Worm (Caenorhabditis elegans) whole organism, L2 larva: Measurements from ENCODE around the gene clc-13.

Experiments
- F13H6.1 ChIP-seq: sonication (generic microtip); optimal IDR thresholded peaks from 2 replicates; lab custom pipeline; 2016; ENCODE audit warnings: missing genetic modification characterization, missing compliant biosample characterization
- Y55F3AM.14 ChIP-seq: fragments of 200-800 bp; sonication (Bioruptor generic); optimal IDR thresholded peaks from 2 replicates; lab custom pipeline; 2018; ENCODE audit warnings: mild to moderate bottlenecking, missing genetic modification characterization, missing compliant biosample characterization
- alr-1 ChIP-seq: fragments of 150-350 bp; optimal IDR thresholded peaks from 2 replicates; lab custom pipeline; 2014; ENCODE audit warnings: missing biosample characterization, missing genetic modification characterization
- aly-2 ChIP-seq: fragments of 150-350 bp; optimal IDR thresholded peaks from 2 replicates; lab custom pipeline; 2014; ENCODE audit warnings: missing biosample characterization, missing genetic modification characterization
- ama-1 ChIP-seq: fragments of 150-350 bp; optimal IDR thresholded peaks from 2 replicates; lab custom pipeline; 2018; ENCODE audit warnings: inconsistent platforms
- blmp-1 ChIP-seq: sonication (generic microtip); optimal IDR thresholded peaks from 2 replicates; lab custom pipeline; 2017; ENCODE audit warnings: missing genetic modification characterization, mild to moderate bottlenecking, missing compliant biosample characterization, antibody characterized with exemption, moderate library complexity; ENCODE audit not compliant: insufficient read depth
- ceh-16 ChIP-seq: fragments of 150-350 bp; optimal IDR thresholded peaks from 2 replicates; lab custom pipeline; 2014; ENCODE audit warnings: missing biosample characterization, missing genetic modification characterization
- ceh-82 ChIP-seq: fragments of 150-350 bp; optimal IDR thresholded peaks from 2 replicates; lab custom pipeline; 2014; ENCODE audit warnings: missing biosample characterization, missing genetic modification characterization
- crh-2 ChIP-seq: sonication (generic microtip); optimal IDR thresholded peaks from 2 replicates; lab custom pipeline; 2017; ENCODE audit warnings: missing biosample characterization, missing genetic modification characterization
- dmd-4 ChIP-seq: sonication (generic microtip); optimal IDR thresholded peaks from 2 replicates; lab custom pipeline; 2017; ENCODE audit warnings: missing biosample characterization, missing genetic modification characterization
- egl-27 ChIP-seq: sonication (generic microtip); optimal IDR thresholded peaks from 3 replicates; lab custom pipeline; 2017; ENCODE audit warnings: missing biosample characterization, missing genetic modification reagents, missing genetic modification characterization
- elt-3 ChIP-seq: sonication (generic microtip); optimal IDR thresholded peaks from 2 replicates; lab custom pipeline; 2017; ENCODE audit warnings: missing biosample characterization, missing genetic modification characterization
- fos-1 ChIP-seq: fragments of 150-350 bp; optimal IDR thresholded peaks from 2 replicates; lab custom pipeline; 2014; ENCODE audit warnings: missing biosample characterization, missing genetic modification characterization
- gmeb-1 ChIP-seq: fragments of 150-350 bp; optimal IDR thresholded peaks from 2 replicates; lab custom pipeline; 2014; ENCODE audit warnings: missing biosample characterization, missing genetic modification characterization
- lin-11 ChIP-seq: fragments of 150-350 bp; sonication (generic microtip); optimal IDR thresholded peaks from 2 replicates; lab custom pipeline; 2014; ENCODE audit warnings: missing biosample characterization, missing genetic modification characterization, inconsistent platforms, mixed read lengths
- lin-13 ChIP-seq: fragments of 150-350 bp; optimal IDR thresholded peaks from 2 replicates; lab custom pipeline; 2014; ENCODE audit warnings: missing biosample characterization, missing genetic modification reagents, missing genetic modification characterization
- lin-39 ChIP-seq: fragments of 150-350 bp; optimal IDR thresholded peaks from 2 replicates; lab custom pipeline; 2014; ENCODE audit warnings: missing biosample characterization, missing genetic modification reagents, missing genetic modification characterization
- mbf-1 ChIP-seq: sonication (generic microtip); optimal IDR thresholded peaks from 2 replicates; lab custom pipeline; 2017; ENCODE audit warnings: missing biosample characterization, missing genetic modification characterization
- mdl-1 ChIP-seq, 2 experiments: fragments of 150-350 bp in 1 of 2; sonication (generic microtip) in 1 of 2; optimal IDR thresholded peaks; 2 replicates each; lab custom pipeline; 2017; ENCODE audit warnings: missing biosample characterization in 2 of 2, missing genetic modification characterization in 2 of 2
- nhr-11 ChIP-seq: fragments of 150-350 bp; optimal IDR thresholded peaks from 2 replicates; lab custom pipeline; 2014; ENCODE audit warnings: missing biosample characterization, missing genetic modification characterization
- nhr-129 ChIP-seq: fragments of 150-350 bp; optimal IDR thresholded peaks from 2 replicates; lab custom pipeline; 2014; ENCODE audit warnings: missing biosample characterization, missing genetic modification characterization
- nhr-23 ChIP-seq: fragments of 150-350 bp; optimal IDR thresholded peaks from 2 replicates; lab custom pipeline; 2014; ENCODE audit warnings: missing biosample characterization, missing genetic modification reagents, missing genetic modification characterization
- nhr-237 ChIP-seq: fragments of 150-350 bp; optimal IDR thresholded peaks from 2 replicates; lab custom pipeline; 2014; ENCODE audit warnings: missing biosample characterization, missing genetic modification characterization
- nhr-25 ChIP-seq: fragments of 150-350 bp; sonication (generic microtip); optimal IDR thresholded peaks from 3 replicates; lab custom pipeline; 2014; ENCODE audit warnings: missing biosample characterization, missing genetic modification characterization
- nhr-6 ChIP-seq: fragments of 150-350 bp; optimal IDR thresholded peaks from 2 replicates; lab custom pipeline; 2014; ENCODE audit warnings: missing biosample characterization, missing genetic modification characterization
- nhr-77 ChIP-seq: fragments of 150-350 bp; optimal IDR thresholded peaks from 2 replicates; lab custom pipeline; 2014; ENCODE audit warnings: missing biosample characterization, missing genetic modification characterization
- peb-1 ChIP-seq: fragments of 150-350 bp; optimal IDR thresholded peaks from 2 replicates; lab custom pipeline; 2014; ENCODE audit warnings: missing biosample characterization, missing genetic modification characterization
- skn-1 ChIP-seq: sonication (generic microtip); optimal IDR thresholded peaks from 2 replicates; lab custom pipeline; 2017; ENCODE audit warnings: missing biosample characterization, missing genetic modification characterization
- sma-9 ChIP-seq, 2 experiments: fragments of 150-350 bp in 1 of 2; sonication (generic microtip) in 1 of 2; optimal IDR thresholded peaks; 2 replicates each; lab custom pipeline; 2014 to 2016; ENCODE audit warnings: missing genetic modification characterization in 2 of 2, mild to moderate bottlenecking in 1 of 2, missing biosample characterization in 1 of 2, missing compliant biosample characterization in 1 of 2, missing genetic modification reagents in 1 of 2, moderate library complexity in 1 of 2
- unc-39 ChIP-seq: fragments of 150-350 bp; optimal IDR thresholded peaks from 2 replicates; lab custom pipeline; 2014; ENCODE audit warnings: missing biosample characterization, missing genetic modification characterization
- unc-55 ChIP-seq: fragments of 150-350 bp; sonication (generic microtip); optimal IDR thresholded peaks from 3 replicates; lab custom pipeline; 2014; ENCODE audit warnings: missing biosample characterization, missing genetic modification reagents, missing genetic modification characterization
- zag-1 ChIP-seq: fragments of 150-350 bp; optimal IDR thresholded peaks from 2 replicates; lab custom pipeline; 2014; ENCODE audit warnings: missing biosample characterization, missing genetic modification characterization
- ztf-1 ChIP-seq: fragments of 200-800 bp; sonication (Bioruptor generic); conservative IDR thresholded peaks from 2 replicates; pipeline ENCODE4 v1.3.6; 2022; ENCODE audit warnings: missing genetic modification characterization, missing compliant biosample characterization
- ztf-11 ChIP-seq: sonication (generic microtip); optimal IDR thresholded peaks from 2 replicates; lab custom pipeline; 2017; ENCODE audit warnings: missing biosample characterization, missing genetic modification characterization

Gene clc-13

DNA sequence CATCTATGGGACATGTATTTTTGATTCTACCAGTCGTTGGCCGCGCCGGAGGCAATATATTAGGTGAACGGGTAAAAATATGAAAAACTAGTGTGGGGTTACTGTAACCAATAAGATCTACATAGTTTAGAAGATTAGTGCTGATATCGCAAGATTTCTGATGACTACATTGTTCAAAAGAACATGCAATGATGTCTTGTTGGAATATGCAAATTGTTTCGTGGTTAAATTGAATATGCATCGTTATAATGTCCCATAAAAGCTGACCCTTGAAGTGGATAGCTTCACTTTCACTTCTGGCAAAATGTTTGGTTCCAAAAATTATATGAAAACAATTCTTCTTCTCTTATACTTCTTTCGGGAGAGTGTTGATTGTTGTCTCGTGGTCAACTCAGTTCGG, 30.3 kb downstream of the clc-13 start, which contains the start of gene F28B1.2:
TSS of gene F28B1.2 (plus strand) at position 301 of the 400 bp plus-strand sequence.
- TF ChIP-seq F13H6.1 (no peak), nhr-77 (no peak), mdl-1 (tag; optimal IDR thresholded peaks at IDR 0.05; lab: Kevin White, UChicago) (no peak), alr-1 (tag; lab: Kevin White, UChicago) (no peak), egl-27 (tag; lab: Kevin White, UChicago) (no peak), ceh-16 (tag; lab: Kevin White, UChicago) (no peak), nhr-23 (no peak), nhr-11 (tag; lab: Kevin White, UChicago) (no peak), nhr-6 (tag; lab: Kevin White, UChicago) (no peak), ama-1 (lab: Kevin White, UChicago) (no peak), mbf-1 (tag; lab: Kevin White, UChicago) (no peak), nhr-237 (tag; lab: Kevin White, UChicago) (no peak), ceh-82 (no peak), unc-39 (tag; lab: Kevin White, UChicago) (no peak)

DNA sequence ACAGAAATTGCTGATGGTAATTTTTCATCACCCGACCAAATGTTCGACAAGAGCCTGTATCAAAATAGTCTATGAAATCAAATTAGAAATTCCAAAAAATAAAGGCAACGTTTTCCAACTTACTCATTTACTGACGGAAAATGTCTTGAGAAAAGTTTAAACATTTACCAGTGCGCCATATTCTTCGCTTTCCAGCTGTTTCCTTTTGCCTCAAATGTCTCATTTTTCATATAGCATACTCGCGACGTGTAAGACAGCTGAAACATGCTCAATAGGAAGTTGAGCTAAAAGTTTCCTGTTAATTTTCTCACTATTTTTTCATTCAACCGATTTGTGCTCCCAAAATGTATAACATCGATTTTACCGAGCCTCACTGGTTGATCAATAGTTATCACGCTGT, 45.8 kb downstream of the clc-13 start, which contains the start of gene sri-66:
TSS of gene sri-66 (plus strand) at position 301 of the 400 bp plus-strand sequence.
- TF ChIP-seq nhr-25 (tag; lab: Kevin White, UChicago) (no peak), nhr-129 (tag; lab: Kevin White, UChicago) (no peak), gmeb-1 (tag; lab: Kevin White, UChicago) (no peak), ztf-11 (tag; lab: Kevin White, UChicago) (no peak), lin-39 (tag; lab: Kevin White, UChicago) (no peak)

DNA sequence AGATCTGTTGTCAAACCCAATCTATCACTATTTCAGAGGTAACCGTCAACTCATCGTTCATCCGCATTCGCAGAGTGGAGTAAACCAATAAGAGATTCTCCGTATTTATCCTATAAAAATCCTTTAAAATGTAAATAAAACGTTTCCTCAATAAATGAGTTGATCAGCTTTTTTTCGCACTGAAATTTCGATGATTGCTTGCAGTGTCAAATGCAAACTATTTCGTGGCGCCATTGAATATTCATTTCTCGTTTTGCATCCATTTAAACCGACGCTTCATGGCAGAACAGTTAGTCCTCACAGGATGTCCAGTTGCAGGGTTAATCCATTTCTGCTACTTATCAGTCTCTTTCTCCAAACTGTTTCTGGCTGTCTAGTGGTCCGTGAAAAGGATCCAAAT, 47.4 kb downstream of the clc-13 start, which contains the start of gene F28B1.9:
TSS of gene F28B1.9 (plus strand) at position 301 of the 400 bp plus-strand sequence.
- TF ChIP-seq blmp-1 (tag; lab: Kevin White, UChicago) (no peak), nhr-237 (tag; lab: Kevin White, UChicago) (no peak), lin-11 (tag; lab: Kevin White, UChicago) (no peak), peb-1 (tag; lab: Kevin White, UChicago) (no peak), Y55F3AM.14 (GFP tag; lab: Kevin White, UChicago) (no peak), ztf-11 (tag; lab: Kevin White, UChicago) (no peak), ztf-1 (GFP tag; lab: Robert Waterston, UW) (no peak), aly-2 (tag; lab: Kevin White, UChicago) (no peak), egl-27 (tag; lab: Kevin White, UChicago) (no peak), mdl-1 (tag; optimal IDR thresholded peaks at IDR 0.05; lab: Kevin White, UChicago) (no peak), sma-9 (GFP tag; optimal IDR thresholded peaks at IDR 0.05; lab: Kevin White, UChicago) (no peak), sma-9 (tag; optimal IDR thresholded peaks at IDR 0.05; lab: Kevin White, UChicago) (no peak), lin-13 (GFP tag; lab: Kevin White, UChicago) (no peak), zag-1 (tag; lab: Kevin White, UChicago) (no peak)

DNA sequence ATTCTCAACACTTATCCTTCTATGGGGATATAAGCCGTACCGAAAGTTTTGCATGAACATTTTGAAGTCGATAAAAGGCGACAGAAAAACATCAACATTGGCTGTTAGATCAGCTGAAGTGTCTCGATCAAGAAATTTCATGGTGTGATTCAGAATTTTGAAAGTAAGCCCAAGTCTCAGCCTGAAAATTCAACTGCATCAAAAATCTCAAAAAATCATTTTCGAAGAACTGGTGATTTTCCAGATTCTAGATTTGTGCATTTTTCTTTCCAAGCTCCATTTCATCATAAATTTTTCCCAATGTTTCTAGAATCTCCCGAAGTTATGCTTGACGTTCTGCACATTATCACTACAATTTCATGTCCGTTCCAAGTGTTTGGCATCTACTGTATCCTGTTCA, 50.5 kb downstream of the clc-13 start, which contains the start of gene srh-255:
TSS of gene srh-255 (plus strand) at position 301 of the 400 bp plus-strand sequence.
- no peak for TF ChIP-seq skn-1 (tag; lab: Kevin White, UChicago)
- no peak for TF ChIP-seq F13H6.1
- no peak for TF ChIP-seq alr-1 (tag; lab: Kevin White, UChicago)
- no peak for TF ChIP-seq nhr-237 (tag; lab: Kevin White, UChicago)
- no peak for TF ChIP-seq nhr-25 (tag; lab: Kevin White, UChicago)
- no peak for TF ChIP-seq ceh-16 (tag; lab: Kevin White, UChicago)
- TF ChIP-seq dmd-4 (tag; lab: Kevin White, UChicago), result no peak
- TF ChIP-seq crh-2 (tag; lab: Kevin White, UChicago), result no peak
- no peak for TF ChIP-seq fos-1 (tag; lab: Kevin White, UChicago)
- TF ChIP-seq mbf-1 (tag; lab: Kevin White, UChicago), result no peak
- no peak for TF ChIP-seq lin-39 (tag; lab: Kevin White, UChicago)
- no peak for TF ChIP-seq elt-3 (tag; lab: Kevin White, UChicago)
- no peak for TF ChIP-seq unc-55 (GFP tag; lab: Kevin White, UChicago)
- TF ChIP-seq nhr-6 (tag; lab: Kevin White, UChicago), result no peak
- no peak for TF ChIP-seq nhr-77
